Fruit fly (Drosophila melanogaster) whole organism, embryonic: Measurements from ENCODE around the gene Cep135.

Experiments used
- Atf-2 ChIP-seq: fragments of 200-800 bp; sonication (Bioruptor generic); optimal IDR thresholded peaks from 2 replicates; lab custom pipeline; 2016; ENCODE audit warnings: missing biosample characterization, missing genetic modification characterization
- Bdp1 ChIP-seq: fragments of 200-800 bp; sonication (Bioruptor generic); optimal IDR thresholded peaks from 3 replicates; lab custom pipeline; 2016; ENCODE audit warnings: missing biosample characterization, missing genetic modification characterization
- Blimp-1 ChIP-seq: fragments of 200-800 bp; sonication (Bioruptor generic); optimal IDR thresholded peaks from 3 replicates; lab custom pipeline; 2018; ENCODE audit warnings: missing biosample characterization, missing genetic modification characterization, mild to moderate bottlenecking, moderate library complexity, missing genetic modification reagents
- CG10147 ChIP-seq: fragments of 200-800 bp; sonication (Bioruptor generic); optimal IDR thresholded peaks from 2 replicates; lab custom pipeline; 2019; ENCODE audit warnings: missing biosample characterization, mild to moderate bottlenecking, missing genetic modification characterization, moderate library complexity
- CG10654 ChIP-seq: fragments of 200-800 bp; sonication (Bioruptor generic); optimal IDR thresholded peaks from 2 replicates; lab custom pipeline; 2016; ENCODE audit warnings: missing biosample characterization, missing genetic modification characterization
- CG10959 ChIP-seq: fragments of 200-800 bp; sonication (Bioruptor generic); IDR thresholded peaks from 2 replicates; pipeline ENCODE4 v1.3.6; 2022; ENCODE audit warnings: missing biosample characterization, missing genetic modification characterization
- CG12219 ChIP-seq: fragments of 200-800 bp; sonication (Bioruptor generic); optimal IDR thresholded peaks from 3 replicates; lab custom pipeline; 2018; ENCODE audit warnings: missing biosample characterization, mild to moderate bottlenecking, missing genetic modification characterization
- CG12236 ChIP-seq: fragments of 200-800 bp; sonication (Bioruptor generic); optimal IDR thresholded peaks from 2 replicates; lab custom pipeline; 2016; ENCODE audit warnings: missing biosample characterization, missing genetic modification characterization
- CG14014 ChIP-seq: fragments of 200-800 bp; sonication (Bioruptor generic); IDR thresholded peaks from 2 replicates; pipeline ENCODE4 v1.3.6; 2022; ENCODE audit warnings: missing biosample characterization, missing genetic modification characterization
- CG16863 ChIP-seq: fragments of 200-800 bp; sonication (Bioruptor generic); optimal IDR thresholded peaks from 3 replicates; lab custom pipeline; 2016; ENCODE audit warnings: missing biosample characterization, missing genetic modification characterization
- CG17328 ChIP-seq: fragments of 200-800 bp; sonication (Bioruptor generic); IDR thresholded peaks from 2 replicates; pipeline ENCODE4 v1.3.6; 2022; ENCODE audit warnings: missing biosample characterization, missing genetic modification characterization
- CG17612 ChIP-seq: fragments of 200-800 bp; sonication (Bioruptor generic); IDR thresholded peaks from 2 replicates; pipeline ENCODE4 v1.3.6; 2022; ENCODE audit warnings: missing biosample characterization, missing genetic modification characterization
- CG17829 ChIP-seq: fragments of 200-800 bp; optimal IDR thresholded peaks from 2 replicates; lab custom pipeline; 2019; ENCODE audit warnings: missing biosample characterization, mild to moderate bottlenecking, missing genetic modification characterization, moderate library complexity
- CG2116 ChIP-seq: fragments of 200-800 bp; sonication (Bioruptor generic); optimal IDR thresholded peaks from 3 replicates; lab custom pipeline; 2018; ENCODE audit warnings: missing biosample characterization, mild to moderate bottlenecking, missing genetic modification characterization
- CG2202 ChIP-seq: fragments of 200-800 bp; sonication (Bioruptor generic); optimal IDR thresholded peaks from 2 replicates; lab custom pipeline; 2018; ENCODE audit warnings: missing biosample characterization, mild to moderate bottlenecking, missing genetic modification characterization
- CG31224 ChIP-seq: fragments of 200-800 bp; sonication (Bioruptor generic); IDR thresholded peaks from 2 replicates; pipeline ENCODE4 v1.3.6; 2022; ENCODE audit warnings: missing biosample characterization, missing genetic modification characterization
- CG34376 ChIP-seq: fragments of 200-800 bp; sonication (Bioruptor generic); optimal IDR thresholded peaks from 2 replicates; lab custom pipeline; 2018; ENCODE audit warnings: missing biosample characterization, mild to moderate bottlenecking, missing genetic modification characterization
- CG3847 ChIP-seq: fragments of 200-800 bp; sonication (Bioruptor generic); IDR thresholded peaks from 2 replicates; pipeline ENCODE4 v1.3.6; 2022; ENCODE audit warnings: missing biosample characterization, missing genetic modification characterization
- CG42726 ChIP-seq: fragments of 200-800 bp; sonication (Bioruptor generic); IDR thresholded peaks from 2 replicates; pipeline ENCODE4 v1.3.6; 2022; ENCODE audit warnings: missing biosample characterization, missing genetic modification characterization; ENCODE audit not compliant: partially characterized antibody
- CG4424 ChIP-seq: fragments of 200-800 bp; sonication (Bioruptor generic); optimal IDR thresholded peaks from 3 replicates; lab custom pipeline; 2016; ENCODE audit warnings: missing biosample characterization, missing genetic modification characterization
- CG6791 ChIP-seq: fragments of 200-800 bp; sonication (Bioruptor generic); IDR thresholded peaks from 3 replicates; pipeline ENCODE4 v1.3.6; 2022; ENCODE audit warnings: missing biosample characterization, missing genetic modification characterization; ENCODE audit not compliant: partially characterized antibody
- CG8089 ChIP-seq: fragments of 200-800 bp; sonication (Bioruptor generic); optimal IDR thresholded peaks from 3 replicates; lab custom pipeline; 2016; ENCODE audit warnings: missing biosample characterization, missing genetic modification characterization
- CG8944 ChIP-seq: fragments of 200-800 bp; sonication (Bioruptor generic); optimal IDR thresholded peaks from 3 replicates; lab custom pipeline; 2016; ENCODE audit warnings: missing biosample characterization, missing genetic modification characterization
- CkIIα-i1 ChIP-seq: fragments of 200-800 bp; sonication (Bioruptor generic); IDR thresholded peaks from 2 replicates; pipeline ENCODE4 v1.3.6; 2022; ENCODE audit warnings: missing biosample characterization, missing genetic modification characterization
- Dp ChIP-seq: fragments of 200-800 bp; sonication (Bioruptor generic); optimal IDR thresholded peaks from 2 replicates; lab custom pipeline; 2018; ENCODE audit warnings: missing biosample characterization, mild to moderate bottlenecking, missing genetic modification characterization, moderate library complexity
- Ets97D ChIP-seq: fragments of 200-800 bp; sonication (Bioruptor generic); optimal IDR thresholded peaks from 3 replicates; lab custom pipeline; 2016; ENCODE audit warnings: missing biosample characterization, missing genetic modification characterization
- Hey ChIP-seq: fragments of 200-800 bp; sonication (Bioruptor generic); optimal IDR thresholded peaks from 3 replicates; lab custom pipeline; 2018; ENCODE audit warnings: missing biosample characterization, mild to moderate bottlenecking, missing genetic modification characterization
- Hr39 ChIP-seq: fragments of >200 bp; optimal IDR thresholded peaks from 2 replicates; lab custom pipeline; 2017
- Hr51 ChIP-seq, 2 experiments: fragments of 200-800 bp; sonication (Bioruptor generic); optimal IDR thresholded peaks; 2 replicates in 1 of 2; 3 replicates in 1 of 2; lab custom pipeline; 2016 to 2018; ENCODE audit warnings: missing biosample characterization in 2 of 2, missing genetic modification characterization in 2 of 2, mild to moderate bottlenecking in 1 of 2, moderate library complexity in 1 of 2
- Lpt ChIP-seq: fragments of >200 bp; optimal IDR thresholded peaks from 2 replicates; lab custom pipeline; 2018; ENCODE audit warnings: missing biosample characterization, missing genetic modification characterization
- MTF-1 ChIP-seq: fragments of 200-800 bp; sonication (Bioruptor generic); optimal IDR thresholded peaks from 2 replicates; lab custom pipeline; 2018; ENCODE audit warnings: missing biosample characterization, mild to moderate bottlenecking, missing genetic modification characterization, borderline replicate concordance
- Med ChIP-seq: fragments of 200-800 bp; sonication (Bioruptor generic); peaks from one replicate; lab custom pipeline; 2016; ENCODE audit warnings: missing biosample characterization, missing genetic modification characterization, mild to moderate bottlenecking, inconsistent platforms, moderate library complexity
- Meics ChIP-seq: fragments of 200-800 bp; sonication (Bioruptor generic); optimal IDR thresholded peaks from 2 replicates; lab custom pipeline; 2017; ENCODE audit warnings: missing biosample characterization, mild to moderate bottlenecking, missing genetic modification characterization
- NfI ChIP-seq: fragments of 200-800 bp; sonication (Bioruptor generic); optimal IDR thresholded peaks from 3 replicates; lab custom pipeline; 2018; ENCODE audit warnings: missing biosample characterization, mild to moderate bottlenecking, missing genetic modification characterization, moderate library complexity
- Opbp ChIP-seq: fragments of 200-800 bp; sonication (Bioruptor generic); IDR thresholded peaks from 3 replicates; pipeline ENCODE4 v1.3.6; 2022; ENCODE audit warnings: missing biosample characterization, missing genetic modification characterization; ENCODE audit not compliant: partially characterized antibody
- Ptx1 ChIP-seq: fragments of 200-800 bp; sonication (Bioruptor generic); IDR thresholded peaks from 2 replicates; pipeline ENCODE4 v1.3.6; 2022; ENCODE audit warnings: missing biosample characterization, missing genetic modification characterization
- Side ChIP-seq: fragments of 200-800 bp; sonication (Bioruptor generic); optimal IDR thresholded peaks from 2 replicates; lab custom pipeline; 2016; ENCODE audit warnings: missing biosample characterization, missing genetic modification characterization
- Taf1 ChIP-seq: fragments of 200-800 bp; sonication (Bioruptor generic); IDR thresholded peaks from 2 replicates; pipeline ENCODE4 v1.3.6; 2022; ENCODE audit warnings: missing biosample characterization, missing genetic modification characterization
- bbx ChIP-seq: fragments of 200-800 bp; sonication (Bioruptor generic); IDR thresholded peaks from 2 replicates; pipeline ENCODE4 v1.3.6; 2022; ENCODE audit warnings: missing biosample characterization, missing genetic modification characterization; ENCODE audit not compliant: partially characterized antibody
- en ChIP-seq: fragments of 200-800 bp; sonication (Bioruptor generic); optimal IDR thresholded peaks from 2 replicates; lab custom pipeline; 2016; ENCODE audit warnings: missing biosample characterization, missing genetic modification characterization
- ewg ChIP-seq: fragments of 200-800 bp; sonication (Bioruptor generic); optimal IDR thresholded peaks from 3 replicates; lab custom pipeline; 2017; ENCODE audit warnings: mild to moderate bottlenecking, missing biosample characterization, missing genetic modification reagents, missing genetic modification characterization
- gfzf ChIP-seq: fragments of 200-800 bp; sonication (Bioruptor generic); optimal IDR thresholded peaks from 2 replicates; lab custom pipeline; 2016; ENCODE audit warnings: missing biosample characterization, mild to moderate bottlenecking, missing genetic modification characterization, moderate library complexity
- gsb-n ChIP-seq: fragments of 200-800 bp; sonication (Bioruptor generic); optimal IDR thresholded peaks from 3 replicates; lab custom pipeline; 2018; ENCODE audit warnings: missing biosample characterization, mild to moderate bottlenecking, missing genetic modification characterization
- hbn ChIP-seq: fragments of 200-800 bp; sonication (Bioruptor generic); IDR thresholded peaks from 2 replicates; pipeline ENCODE4 v1.3.6; 2022; ENCODE audit warnings: missing biosample characterization, missing genetic modification characterization; ENCODE audit not compliant: partially characterized antibody
- ind ChIP-seq: fragments of 200-800 bp; sonication (Bioruptor generic); optimal IDR thresholded peaks from 3 replicates; lab custom pipeline; 2016; ENCODE audit warnings: missing biosample characterization, missing genetic modification characterization
- jumu ChIP-seq: fragments of 200-800 bp; sonication (Bioruptor generic); optimal IDR thresholded peaks from 3 replicates; lab custom pipeline; 2016; ENCODE audit warnings: missing biosample characterization, missing genetic modification characterization
- ken ChIP-seq: fragments of 200-800 bp; sonication (Bioruptor generic); IDR thresholded peaks from 3 replicates; pipeline ENCODE4 v1.3.6; 2022; ENCODE audit warnings: missing biosample characterization, missing genetic modification characterization
- mam ChIP-seq: fragments of 200-800 bp; sonication (Bioruptor generic); optimal IDR thresholded peaks from 3 replicates; lab custom pipeline; 2016; ENCODE audit warnings: missing biosample characterization, missing genetic modification characterization
- nerfin-2 ChIP-seq: fragments of 200-800 bp; sonication (Bioruptor generic); IDR thresholded peaks from 2 replicates; pipeline ENCODE4 v1.3.6; 2022; ENCODE audit warnings: missing biosample characterization, missing genetic modification characterization; ENCODE audit not compliant: partially characterized antibody
- nom ChIP-seq: fragments of 200-800 bp; sonication (Bioruptor generic); optimal IDR thresholded peaks from 2 replicates; lab custom pipeline; 2017; ENCODE audit warnings: missing biosample characterization, missing genetic modification characterization, mild to moderate bottlenecking, moderate library complexity, missing genetic modification reagents
- salm ChIP-seq: fragments of 200-800 bp; sonication (Bioruptor generic); optimal IDR thresholded peaks from 2 replicates; lab custom pipeline; 2018; ENCODE audit warnings: missing biosample characterization, mild to moderate bottlenecking, missing genetic modification characterization

Cep135 gene

DNA sequence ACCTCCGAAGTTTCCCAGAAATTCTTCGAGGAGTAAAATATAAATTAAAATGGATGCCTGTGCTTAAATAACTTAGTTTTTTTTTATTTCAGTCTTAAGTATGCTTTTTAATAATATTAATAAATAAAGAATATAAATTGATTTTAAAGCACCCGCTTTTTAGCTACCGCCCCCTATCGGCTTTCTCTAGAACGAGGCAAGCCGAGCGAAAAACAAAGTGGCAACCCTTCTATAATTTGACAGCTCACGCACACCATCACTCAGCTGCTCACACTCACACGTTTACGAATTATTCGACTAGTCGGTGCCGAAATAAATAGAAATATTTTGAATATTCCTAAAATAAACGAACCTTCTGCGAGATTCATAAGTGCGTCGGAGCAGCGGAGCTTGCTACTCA, 45.0 kb downstream of the Cep135 start, which contains the start of gene CG6878 (continued):
- TF ChIP-seq CG17829 (tag; lab: Kevin White, UChicago) (peak; percentile 38), CG8089 (GFP tag; lab: Kevin White, UChicago) (no peak), ind (no peak), nom (no peak), CG6791 (no peak), CG8944 (no peak), CG2116 (GFP tag; lab: Kevin White, UChicago) (peak; percentile 42), Bdp1 (GFP tag; lab: Kevin White, UChicago) (no peak), CkIIα-i1 (GFP tag; lab: Robert Waterston, UW) (no peak), CG34376 (GFP tag; lab: Kevin White, UChicago) (peak; percentile 6), Atf-2 (GFP tag; lab: Kevin White, UChicago) (no peak), bbx (GFP tag; lab: Robert Waterston, UW) (peak; percentile 66; the same call in 1 of the 2 replicates), CG16863 (GFP tag; lab: Kevin White, UChicago) (no peak), nerfin-2 (GFP tag; lab: Robert Waterston, UW) (no peak), hbn (GFP tag; lab: Robert Waterston, UW) (no peak), Ets97D (GFP tag; lab: Kevin White, UChicago) (peak; percentile 71), Taf1 (GFP tag; lab: Robert Waterston, UW) (no peak), NfI (GFP tag; lab: Kevin White, UChicago) (peak; percentile 60), MTF-1 (no peak), CG10654 (peak; percentile 8), Blimp-1 (GFP tag; lab: Kevin White, UChicago) (no peak), Opbp (GFP tag; lab: Robert Waterston, UW) (no peak), Hr39 (lab: Kevin White, UChicago) (no peak), CG10147 (GFP tag; lab: Kevin White, UChicago) (no peak), gfzf (GFP tag; lab: Kevin White, UChicago) (peak; percentile 6), Med (GFP tag; lab: Kevin White, UChicago) (peak; percentile 84), CG12219 (GFP tag; lab: Kevin White, UChicago) (no peak), CG4424 (GFP tag; lab: Kevin White, UChicago) (no peak), gsb-n (peak; percentile 30), ken (no peak), mam (GFP tag; lab: Kevin White, UChicago) (no peak), CG2202 (no peak), Hey (tag; lab: Kevin White, UChicago) (no peak), CG42726 (GFP tag; lab: Robert Waterston, UW) (no peak), CG17328 (GFP tag; lab: Robert Waterston, UW) (no peak), Lpt (no peak), salm (tag; lab: Kevin White, UChicago) (no peak), CG12236 (GFP tag; lab: Kevin White, UChicago) (no peak), Meics (peak; percentile 36), Side (GFP tag; lab: Kevin White, UChicago) (no peak), en (GFP tag; lab: Kevin White, UChicago) (no peak), Ptx1 (no peak), CG3847 (peak; percentile 49; the same call in 1 of the 2 replicates), Hr51 (GFP tag; optimal IDR thresholded peaks at IDR 0.05; lab: Kevin White, UChicago) (peak in 1 of 2 experiments; percentile 29), CG10959 (GFP tag; lab: Robert Waterston, UW) (no peak), Dp (peak; percentile 95), ewg (GFP tag; lab: Kevin White, UChicago) (no peak), CG17612 (GFP tag; lab: Robert Waterston, UW) (no peak), jumu (GFP tag; lab: Kevin White, UChicago) (no peak), CG31224 (GFP tag; lab: Robert Waterston, UW) (no peak), CG14014 (GFP tag; lab: Robert Waterston, UW) (peak; percentile 24; the same call in 1 of the 2 replicates)
